Worm (Caenorhabditis elegans) whole organism, early embryonic: ENCODE data around the gene F56H9.2.

Experiments used
- hmg-4 ChIP-seq: fragments of 200-800 bp; sonication (Bioruptor generic); optimal IDR thresholded peaks from 2 replicates; lab custom pipeline; 2018; ENCODE audit warnings: mild to moderate bottlenecking, missing genetic modification characterization, missing compliant biosample characterization
- pes-1 ChIP-seq: fragments of 200-800 bp; sonication (Bioruptor generic); IDR thresholded peaks from 2 replicates; pipeline ENCODE4 v1.3.6; 2022; ENCODE audit warnings: missing genetic modification reagents, missing genetic modification characterization, missing compliant biosample characterization

- TF ChIP-seq pes-1 (GFP tag; lab: Robert Waterston, UW) (no peak), hmg-4 (GFP tag; lab: Kevin White, UChicago) (no peak)
These were observed 38.8 kb downstream of the F56H9.2 start for ce11 chrV:12676299-12676698.
